Worm (Caenorhabditis elegans) whole organism, late embryonic: ENCODE measurements around the gene rmd-1.

Experiments
- C38D4.7 ChIP-seq: fragments of 200-800 bp; sonication (Bioruptor generic); optimal IDR thresholded peaks from 2 replicates; lab custom pipeline; 2018; ENCODE audit warnings: mild to moderate bottlenecking, missing genetic modification characterization, moderate library complexity, missing compliant biosample characterization
- ceh-14 ChIP-seq: sonication (generic microtip); optimal IDR thresholded peaks from 2 replicates; lab custom pipeline; 2016; ENCODE audit warnings: missing genotype, missing genetic modification characterization, missing compliant biosample characterization
- ceh-6 ChIP-seq: fragments of 200-800 bp; sonication (Bioruptor generic); optimal IDR thresholded peaks from 2 replicates; lab custom pipeline; 2018; ENCODE audit warnings: mild to moderate bottlenecking, missing genetic modification characterization, missing compliant biosample characterization
- ceh-9 ChIP-seq: sonication (generic microtip); optimal IDR thresholded peaks from 2 replicates; lab custom pipeline; 2016; ENCODE audit warnings: mild to moderate bottlenecking, missing genetic modification characterization, inconsistent platforms, missing compliant biosample characterization
- elt-4 ChIP-seq: sonication (generic microtip); optimal IDR thresholded peaks from 2 replicates; lab custom pipeline; 2016; ENCODE audit warnings: missing genetic modification characterization, missing compliant biosample characterization
- lim-6 ChIP-seq: sonication (generic microtip); optimal IDR thresholded peaks from 2 replicates; lab custom pipeline; 2016; ENCODE audit warnings: missing genetic modification characterization, missing compliant biosample characterization
- lin-11 ChIP-seq: fragments of 200-800 bp; sonication (Bioruptor generic); optimal IDR thresholded peaks from 2 replicates; lab custom pipeline; 2018; ENCODE audit warnings: mild to moderate bottlenecking, missing genetic modification characterization, missing compliant biosample characterization
- pha-4 ChIP-seq: fragments of 150-350 bp; optimal IDR thresholded peaks from 2 replicates; lab custom pipeline; 2018; ENCODE audit warnings: missing biosample characterization, missing genetic modification reagents, missing genetic modification characterization
- pqm-1 ChIP-seq: sonication (generic microtip); optimal IDR thresholded peaks from 2 replicates; lab custom pipeline; 2016; ENCODE audit warnings: missing genetic modification characterization, missing compliant biosample characterization
- sox-2 ChIP-seq: fragments of 200-800 bp; sonication (Bioruptor generic); IDR thresholded peaks from 2 replicates; pipeline ENCODE4 v1.3.6; 2022; ENCODE audit warnings: missing genetic modification reagents, missing genetic modification characterization, missing compliant biosample characterization
- zip-5 ChIP-seq: sonication (generic microtip); optimal IDR thresholded peaks from 2 replicates; lab custom pipeline; 2016; ENCODE audit warnings: missing genetic modification characterization, missing compliant biosample characterization

ce11 chrIII:9731313-9731912 is 27.5 kb upstream of the rmd-1 start:
- TF ChIP-seq sox-2 (GFP tag; lab: Robert Waterston, UW) (no peak), pqm-1 (tag; lab: Kevin White, UChicago) (no peak), zip-5 (tag; lab: Kevin White, UChicago) (no peak), ceh-6 (GFP tag; lab: Kevin White, UChicago) (no peak), lin-11 (no peak), C38D4.7 (GFP tag; lab: Kevin White, UChicago) (no peak), elt-4 (no peak), lim-6 (tag; lab: Kevin White, UChicago) (no peak), pha-4 (tag; lab: Kevin White, UChicago) (no peak), ceh-9 (no peak), ceh-14 (tag; lab: Kevin White, UChicago) (no peak)
